Fruit fly (Drosophila melanogaster) whole organism, embryonic: ENCODE measurements around the gene CG13670.

Experiments
- Aef1 ChIP-seq: fragments of 200-800 bp; sonication (Bioruptor generic); IDR thresholded peaks from 3 replicates; pipeline ENCODE4 v1.3.6; 2022; ENCODE audit warnings: missing biosample characterization, missing genetic modification characterization
- Bteb2 ChIP-seq: fragments of 200-800 bp; sonication (Bioruptor generic); optimal IDR thresholded peaks from 2 replicates; lab custom pipeline; 2016; ENCODE audit warnings: missing biosample characterization, missing genetic modification characterization
- CG11247 ChIP-seq: fragments of 200-800 bp; sonication (Bioruptor generic); IDR thresholded peaks from 2 replicates; pipeline ENCODE4 v1.3.6; 2022; ENCODE audit warnings: missing biosample characterization, missing genetic modification characterization
- CG11456 ChIP-seq: fragments of 200-800 bp; sonication (Bioruptor generic); IDR thresholded peaks from 3 replicates; pipeline ENCODE4 v1.3.6; 2022; ENCODE audit warnings: missing biosample characterization, missing genetic modification characterization
- CG11696 ChIP-seq: fragments of 200-800 bp; sonication (Bioruptor generic); IDR thresholded peaks from 2 replicates; pipeline ENCODE4 v1.3.6; 2022; ENCODE audit warnings: missing biosample characterization, missing genetic modification characterization
- CG12744 ChIP-seq: fragments of 200-800 bp; sonication (Bioruptor generic); optimal IDR thresholded peaks from 2 replicates; lab custom pipeline; 2016; ENCODE audit warnings: missing biosample characterization, missing genetic modification characterization
- CG13624 ChIP-seq: fragments of 200-800 bp; sonication (Bioruptor generic); optimal IDR thresholded peaks from 2 replicates; lab custom pipeline; 2016; ENCODE audit warnings: missing biosample characterization, missing genetic modification characterization
- CG14860 ChIP-seq: fragments of 200-800 bp; sonication (Bioruptor generic); IDR thresholded peaks from 3 replicates; pipeline ENCODE4 v1.3.6; 2022; ENCODE audit warnings: missing biosample characterization, missing genetic modification characterization; ENCODE audit not compliant: partially characterized antibody
- CG1647 ChIP-seq: fragments of 200-800 bp; sonication (Bioruptor generic); optimal IDR thresholded peaks from 3 replicates; lab custom pipeline; 2016; ENCODE audit warnings: missing biosample characterization, missing genetic modification characterization
- CG17359 ChIP-seq: fragments of 200-800 bp; sonication (Bioruptor generic); optimal IDR thresholded peaks from 3 replicates; lab custom pipeline; 2018; ENCODE audit warnings: missing biosample characterization, mild to moderate bottlenecking, missing genetic modification characterization, moderate library complexity
- CG2875 ChIP-seq: fragments of 200-800 bp; sonication (Bioruptor generic); optimal IDR thresholded peaks from 2 replicates; lab custom pipeline; 2017; ENCODE audit warnings: missing biosample characterization, mild to moderate bottlenecking, missing genetic modification characterization, missing genetic modification reagents
- CG30403 ChIP-seq: fragments of 200-800 bp; sonication (Bioruptor generic); optimal IDR thresholded peaks from 3 replicates; lab custom pipeline; 2016; ENCODE audit warnings: missing biosample characterization, missing genetic modification characterization
- CG3281 ChIP-seq: fragments of 200-800 bp; sonication (Bioruptor generic); optimal IDR thresholded peaks from 3 replicates; lab custom pipeline; 2017; ENCODE audit warnings: missing biosample characterization, mild to moderate bottlenecking, missing genetic modification characterization
- CG5953 ChIP-seq: fragments of 200-800 bp; sonication (Bioruptor generic); IDR thresholded peaks from 2 replicates; pipeline ENCODE4 v1.3.6; 2022; ENCODE audit warnings: missing biosample characterization, missing genetic modification characterization
- CG7556 ChIP-seq: fragments of 200-800 bp; sonication (Bioruptor generic); optimal IDR thresholded peaks from 2 replicates; lab custom pipeline; 2017; ENCODE audit warnings: missing biosample characterization, mild to moderate bottlenecking, missing genetic modification characterization
- CG7786 ChIP-seq: fragments of 200-800 bp; sonication (Bioruptor generic); optimal IDR thresholded peaks from 2 replicates; lab custom pipeline; 2016; ENCODE audit warnings: missing biosample characterization, missing genetic modification characterization
- CG7987 ChIP-seq: fragments of 200-800 bp; sonication (Bioruptor generic); optimal IDR thresholded peaks from 2 replicates; lab custom pipeline; 2018; ENCODE audit warnings: missing biosample characterization, mild to moderate bottlenecking, missing genetic modification characterization, moderate library complexity
- CG8359 ChIP-seq: fragments of 200-800 bp; sonication (Bioruptor generic); optimal IDR thresholded peaks from 2 replicates; lab custom pipeline; 2017; ENCODE audit warnings: missing biosample characterization, mild to moderate bottlenecking, missing genetic modification characterization, borderline replicate concordance
- CG8478 ChIP-seq: fragments of >200 bp; optimal IDR thresholded peaks from 2 replicates; lab custom pipeline; 2018
- CG9215 ChIP-seq: fragments of 200-800 bp; sonication (Bioruptor generic); IDR thresholded peaks from 2 replicates; pipeline ENCODE4 v1.3.6; 2022; ENCODE audit warnings: missing biosample characterization, missing genetic modification characterization
- CG9797 ChIP-seq: fragments of 200-800 bp; sonication (Bioruptor generic); optimal IDR thresholded peaks from 3 replicates; lab custom pipeline; 2018; ENCODE audit warnings: missing biosample characterization, mild to moderate bottlenecking, missing genetic modification characterization
- CG9932 ChIP-seq: fragments of 200-800 bp; sonication (Bioruptor generic); IDR thresholded peaks from 2 replicates; pipeline ENCODE4 v1.3.6; 2022; ENCODE audit warnings: missing biosample characterization, missing genetic modification characterization
- CkIIα-i1 ChIP-seq: fragments of 200-800 bp; sonication (Bioruptor generic); IDR thresholded peaks from 2 replicates; pipeline ENCODE4 v1.3.6; 2022; ENCODE audit warnings: missing biosample characterization, missing genetic modification characterization
- D19B ChIP-seq: fragments of 200-800 bp; sonication (Bioruptor generic); optimal IDR thresholded peaks from 2 replicates; lab custom pipeline; 2017; ENCODE audit warnings: missing biosample characterization, mild to moderate bottlenecking, missing genetic modification characterization
- Doc3 ChIP-seq: fragments of 200-800 bp; sonication (Bioruptor generic); IDR thresholded peaks from 3 replicates; pipeline ENCODE4 v1.3.6; 2022; ENCODE audit warnings: missing biosample characterization, missing genetic modification characterization; ENCODE audit not compliant: partially characterized antibody
- Ets65A ChIP-seq: fragments of 200-800 bp; sonication (Bioruptor generic); peaks from one replicate; lab custom pipeline; 2016; ENCODE audit warnings: missing biosample characterization, missing genetic modification characterization
- Hr3 ChIP-seq: fragments of 200-800 bp; sonication (Bioruptor generic); optimal IDR thresholded peaks from 3 replicates; lab custom pipeline; 2016; ENCODE audit warnings: missing biosample characterization, missing genetic modification characterization
- Hr39 ChIP-seq: fragments of >200 bp; optimal IDR thresholded peaks from 2 replicates; lab custom pipeline; 2017
- Hr78 ChIP-seq, 2 experiments: fragments of 200-800 bp in 1 of 2; fragments of >200 bp in 1 of 2; sonication (Bioruptor generic) in 1 of 2; optimal IDR thresholded peaks; 2 replicates each; lab custom pipeline; 2017 to 2019; ENCODE audit warnings: missing biosample characterization in 2 of 2, missing genetic modification characterization in 2 of 2, mild to moderate bottlenecking in 1 of 2, moderate library complexity in 1 of 2
- Mad ChIP-seq: fragments of 200-800 bp; sonication (Bioruptor generic); optimal IDR thresholded peaks from 2 replicates; lab custom pipeline; 2016; ENCODE audit warnings: missing biosample characterization, missing genetic modification characterization
- Meics ChIP-seq: fragments of 200-800 bp; sonication (Bioruptor generic); optimal IDR thresholded peaks from 2 replicates; lab custom pipeline; 2017; ENCODE audit warnings: missing biosample characterization, mild to moderate bottlenecking, missing genetic modification characterization
- NFAT ChIP-seq: fragments of 200-800 bp; sonication (Bioruptor generic); IDR thresholded peaks from 2 replicates; pipeline ENCODE4 v1.3.6; 2022; ENCODE audit warnings: missing biosample characterization, missing genetic modification characterization
- Nf-YA ChIP-seq: fragments of 200-800 bp; sonication (Bioruptor generic); IDR thresholded peaks from 2 replicates; pipeline ENCODE4 v1.3.6; 2022; ENCODE audit warnings: missing biosample characterization, missing genetic modification characterization
- Taf1 ChIP-seq: fragments of 200-800 bp; sonication (Bioruptor generic); IDR thresholded peaks from 2 replicates; pipeline ENCODE4 v1.3.6; 2022; ENCODE audit warnings: missing biosample characterization, missing genetic modification characterization
- Xrp1 ChIP-seq: fragments of 200-800 bp; sonication (Bioruptor generic); IDR thresholded peaks from 2 replicates; pipeline ENCODE4 v1.3.6; 2022; ENCODE audit warnings: missing biosample characterization, missing genetic modification characterization
- ara ChIP-seq: fragments of 200-800 bp; sonication (Bioruptor generic); IDR thresholded peaks from 2 replicates; pipeline ENCODE4 v1.3.6; 2022; ENCODE audit warnings: missing biosample characterization, missing genetic modification characterization
- ci ChIP-seq: fragments of 200-800 bp; sonication (Bioruptor generic); IDR thresholded peaks from 3 replicates; pipeline ENCODE4 v1.3.6; 2022; ENCODE audit warnings: missing biosample characterization, missing genetic modification characterization
- cwo ChIP-seq: fragments of 200-800 bp; sonication (Bioruptor generic); optimal IDR thresholded peaks from 3 replicates; lab custom pipeline; 2017; ENCODE audit warnings: missing biosample characterization, missing genetic modification characterization, mild to moderate bottlenecking, moderate library complexity, missing genetic modification reagents
- dimm ChIP-seq: fragments of 200-800 bp; sonication (Bioruptor generic); IDR thresholded peaks from 2 replicates; pipeline ENCODE4 v1.3.6; 2022; ENCODE audit warnings: missing biosample characterization, missing genetic modification characterization
- fru ChIP-seq: fragments of >200 bp; optimal IDR thresholded peaks from 2 replicates; lab custom pipeline; 2017
- gce ChIP-seq: fragments of 200-800 bp; sonication (Bioruptor generic); IDR thresholded peaks from 3 replicates; pipeline ENCODE4 v1.3.6; 2022; ENCODE audit warnings: missing biosample characterization, missing genetic modification characterization
- gcm2 ChIP-seq: fragments of 200-800 bp; sonication (Bioruptor generic); optimal IDR thresholded peaks from 2 replicates; lab custom pipeline; 2016; ENCODE audit warnings: missing biosample characterization, missing genetic modification characterization
- gsb ChIP-seq: fragments of 200-800 bp; sonication (Bioruptor generic); IDR thresholded peaks from 2 replicates; pipeline ENCODE4 v1.3.6; 2022; ENCODE audit warnings: missing biosample characterization, missing genetic modification characterization
- hth ChIP-seq: fragments of >200 bp; optimal IDR thresholded peaks from 2 replicates; lab custom pipeline; 2017; ENCODE audit warnings: inconsistent platforms
- mld ChIP-seq: fragments of 200-800 bp; sonication (Bioruptor generic); IDR thresholded peaks from 3 replicates; pipeline ENCODE4 v1.3.6; 2022; ENCODE audit warnings: missing biosample characterization, missing genetic modification characterization; ENCODE audit not compliant: partially characterized antibody
- peb ChIP-seq: fragments of 200-800 bp; sonication (Bioruptor generic); IDR thresholded peaks from 2 replicates; pipeline ENCODE4 v1.3.6; 2022; ENCODE audit warnings: missing biosample characterization, missing genetic modification characterization
- sim ChIP-seq: fragments of 200-800 bp; sonication (Bioruptor generic); IDR thresholded peaks from 2 replicates; pipeline ENCODE4 v1.3.6; 2022; ENCODE audit warnings: missing biosample characterization, missing genetic modification characterization
- sob ChIP-seq: fragments of 200-800 bp; sonication (Bioruptor generic); IDR thresholded peaks from 2 replicates; pipeline ENCODE4 v1.3.6; 2022; ENCODE audit warnings: missing biosample characterization, missing genetic modification characterization
- ssp ChIP-seq: fragments of 200-800 bp; sonication (Bioruptor generic); IDR thresholded peaks from 2 replicates; pipeline ENCODE4 v1.3.6; 2022; ENCODE audit warnings: missing biosample characterization, missing genetic modification characterization
- tna ChIP-seq: fragments of 200-800 bp; sonication (Bioruptor generic); IDR thresholded peaks from 2 replicates; pipeline ENCODE4 v1.3.6; 2022; ENCODE audit warnings: missing biosample characterization, missing genetic modification characterization; ENCODE audit not compliant: partially characterized antibody
- trh ChIP-seq: fragments of 200-800 bp; sonication (Bioruptor generic); optimal IDR thresholded peaks from 2 replicates; lab custom pipeline; 2016; ENCODE audit warnings: missing biosample characterization, missing genetic modification characterization
- twi ChIP-seq: fragments of 200-800 bp; optimal IDR thresholded peaks from 2 replicates; lab custom pipeline; 2019; ENCODE audit warnings: missing biosample characterization, mild to moderate bottlenecking, missing genetic modification characterization, moderate library complexity
- vfl ChIP-seq: fragments of 200-800 bp; sonication (Bioruptor generic); optimal IDR thresholded peaks from 2 replicates; lab custom pipeline; 2016; ENCODE audit warnings: missing biosample characterization, missing genetic modification characterization

The CG13670 gene

dm6 chr3L:8312290-8312689, 8.3 kb upstream of the CG13670 start:
- TF ChIP-seq Hr78 (GFP tag; optimal IDR thresholded peaks at IDR 0.05; lab: Kevin White, UChicago) (no peak), twi (tag; lab: Kevin White, UChicago) (no peak), CG5953 (no peak), ssp (GFP tag; lab: Robert Waterston, UW) (no peak), peb (GFP tag; lab: Robert Waterston, UW) (0 out of 2 replicates have a peak, but pooled peaks have one; percentile 12), dimm (GFP tag; lab: Robert Waterston, UW) (no peak), CG7556 (GFP tag; lab: Kevin White, UChicago) (no peak), CG14860 (GFP tag; lab: Robert Waterston, UW) (no peak), CG11247 (GFP tag; lab: Robert Waterston, UW) (0 out of 2 replicates have a peak, but pooled peaks have one; percentile 24), cwo (GFP tag; lab: Kevin White, UChicago) (no peak), Hr39 (peak; percentile 19), ci (GFP tag; lab: Robert Waterston, UW) (0 out of 3 replicates have a peak, but pooled peaks have one; percentile 21), CG8359 (GFP tag; lab: Kevin White, UChicago) (no peak), CkIIα-i1 (GFP tag; lab: Robert Waterston, UW) (no peak), sim (GFP tag; lab: Robert Waterston, UW) (no peak), gcm2 (GFP tag; lab: Kevin White, UChicago) (no peak), CG30403 (GFP tag; lab: Kevin White, UChicago) (no peak), CG9797 (GFP tag; lab: Kevin White, UChicago) (no peak), Taf1 (GFP tag; lab: Robert Waterston, UW) (no peak), Bteb2 (GFP tag; lab: Kevin White, UChicago) (no peak), CG9932 (GFP tag; lab: Robert Waterston, UW) (peak; percentile 10; the same call in 1 of the 2 replicates), CG7786 (GFP tag; lab: Kevin White, UChicago) (no peak), Hr3 (GFP tag; lab: Kevin White, UChicago) (no peak), vfl (no peak), Xrp1 (GFP tag; lab: Robert Waterston, UW) (no peak), Nf-YA (GFP tag; lab: Robert Waterston, UW) (no peak), CG9215 (GFP tag; lab: Robert Waterston, UW) (no peak), gce (GFP tag; lab: Robert Waterston, UW) (no peak), CG11456 (GFP tag; lab: Robert Waterston, UW) (0 out of 3 replicates have a peak, but pooled peaks have one; percentile 46), ara (no peak), sob (GFP tag; lab: Robert Waterston, UW) (no peak), Meics (GFP tag; lab: Kevin White, UChicago) (no peak), CG12744 (GFP tag; lab: Kevin White, UChicago) (no peak), tna (no peak), Aef1 (GFP tag; lab: Robert Waterston, UW) (no peak), mld (GFP tag; lab: Robert Waterston, UW) (no peak), NFAT (GFP tag; lab: Robert Waterston, UW) (peak; percentile 16; the same call in 1 of the 2 replicates), CG1647 (no peak), Mad (no peak), CG3281 (GFP tag; lab: Kevin White, UChicago) (no peak), hth (lab: Kevin White, UChicago) (no peak), CG7987 (GFP tag; lab: Kevin White, UChicago) (no peak), trh (GFP tag; lab: Kevin White, UChicago) (no peak), CG11696 (GFP tag; lab: Robert Waterston, UW) (no peak), D19B (GFP tag; lab: Kevin White, UChicago) (no peak), CG8478 (lab: Kevin White, UChicago) (no peak), Doc3 (GFP tag; lab: Robert Waterston, UW) (no peak), gsb (GFP tag; lab: Robert Waterston, UW) (no peak), Ets65A (GFP tag; lab: Kevin White, UChicago) (peak; percentile 91), CG2875 (GFP tag; lab: Kevin White, UChicago) (no peak), CG13624 (no peak), fru (lab: Kevin White, UChicago) (no peak), CG17359 (tag; lab: Kevin White, UChicago) (no peak)
